Fruit fly (Drosophila melanogaster): ENCODE results near the gene CG31937.

The CG31937 gene

DNA sequence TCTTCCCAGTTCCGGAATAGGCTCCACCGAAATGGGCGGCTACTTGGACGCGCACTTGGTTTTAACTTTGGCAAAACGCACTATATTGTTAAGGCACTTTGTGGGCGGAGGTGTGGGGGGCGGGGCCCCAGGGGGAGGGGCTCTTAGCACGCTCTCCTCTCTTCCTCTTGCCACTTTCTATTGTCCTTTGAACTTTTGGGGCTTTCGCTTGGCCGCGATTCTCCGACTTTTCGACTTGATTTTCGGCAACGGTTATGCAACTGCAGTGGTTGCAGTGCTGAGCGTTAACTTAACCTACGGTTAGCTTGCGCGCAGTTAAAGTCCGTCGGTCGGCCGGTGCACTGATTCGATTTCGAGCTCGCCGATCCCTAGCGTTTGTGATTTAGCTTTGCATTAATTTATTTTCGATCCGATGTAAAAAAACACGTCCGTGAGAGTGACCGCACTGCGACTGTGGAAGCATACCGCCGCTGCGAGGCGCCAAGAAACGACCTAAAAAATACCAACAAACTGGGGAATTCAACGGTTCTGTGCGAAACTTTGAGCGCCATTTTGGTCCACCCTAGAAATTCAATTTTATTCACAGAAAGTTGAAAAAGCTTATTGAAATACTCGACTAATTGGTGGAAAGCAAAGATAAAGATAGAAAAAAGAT lies 5.6 kb upstream of the CG31937 start, which contains the start of gene Rim2 (continued):
- TF ChIP-seq CG34376 (GFP tag; optimal IDR thresholded peaks at IDR 0.05) (peak; percentile 27), ttk (GFP tag; IDR thresholded peaks at IDR 0.05) (no peak), Chrac-16 (GFP tag; optimal IDR thresholded peaks at IDR 0.05) (no peak), Dip3 (GFP tag; optimal IDR thresholded peaks at IDR 0.05) (peak; percentile 23), Sry-β (GFP tag; optimal IDR thresholded peaks at IDR 0.05) (no peak), CG2129 (GFP tag; IDR thresholded peaks at IDR 0.05; ENCODE audit: partially characterized antibody) (no peak), Hmx (GFP tag; optimal IDR thresholded peaks at IDR 0.05) (no peak), Six4 (GFP tag; optimal IDR thresholded peaks at IDR 0.05) (no peak), schlank (tag; optimal IDR thresholded peaks at IDR 0.05) (no peak), CG11696 (GFP tag; IDR thresholded peaks at IDR 0.05) (no peak), CG2889 (GFP tag; IDR thresholded peaks at IDR 0.05) (no peak), BEAF-32 (GFP tag; optimal IDR thresholded peaks at IDR 0.05) (peak; percentile 57), E2f2 (GFP tag; IDR thresholded peaks at IDR 0.05) (peak; percentile 84), CG4404 (GFP tag; IDR thresholded peaks at IDR 0.05) (no peak), peb (GFP tag; IDR thresholded peaks at IDR 0.05) (no peak), Fer2 (tag; optimal IDR thresholded peaks at IDR 0.05) (no peak), CG34224 (GFP tag; IDR thresholded peaks at IDR 0.05; ENCODE audit: partially characterized antibody) (no peak; the same call in 2 of the 3 replicates), onecut (GFP tag; IDR thresholded peaks at IDR 0.05) (peak; percentile 20; the same call in 1 of the 2 replicates), sr (GFP tag; IDR thresholded peaks at IDR 0.05) (no peak), CG12236 (GFP tag; optimal IDR thresholded peaks at IDR 0.05) (no peak), Kr (GFP tag; optimal IDR thresholded peaks at IDR 0.05) (no peak), so (GFP tag; IDR thresholded peaks at IDR 0.05) (peak; percentile 13; the same call in 1 of the 3 replicates), Gsc (GFP tag; IDR thresholded peaks at IDR 0.05) (no peak), Adf1 (GFP tag; IDR thresholded peaks at IDR 0.05) (0 out of 2 replicates have a peak, but pooled peaks have one; percentile 8), Rfx (GFP tag; IDR thresholded peaks at IDR 0.05) (peak; percentile 50; the same call in 1 of the 2 replicates), vfl (GFP tag; optimal IDR thresholded peaks at IDR 0.05) (peak; percentile 25), grau (tag; optimal IDR thresholded peaks at IDR 0.05) (peak; percentile 19), chinmo (GFP tag; IDR thresholded peaks at IDR 0.05; ENCODE audit: partially characterized antibody) (peak; percentile 31; the same call in 1 of the 4 replicates), GATAe (GFP tag; conservative IDR thresholded peaks at IDR 0.05) (no peak), CG14441 (GFP tag; IDR thresholded peaks at IDR 0.05) (no peak), aop (GFP tag; IDR thresholded peaks at IDR 0.05) (no peak), CG9727 (GFP tag; optimal IDR thresholded peaks at IDR 0.05) (no peak), Eip74EF (GFP tag; optimal IDR thresholded peaks at IDR 0.05) (no peak), CG9609 (GFP tag; optimal IDR thresholded peaks at IDR 0.05) (peak; percentile 26), CG17612 (GFP tag; IDR thresholded peaks at IDR 0.05) (no peak), mirr (GFP tag; optimal IDR thresholded peaks at IDR 0.05) (peak; percentile 39), mam (GFP tag; optimal IDR thresholded peaks at IDR 0.05) (no peak), CG9437 (GFP tag; optimal IDR thresholded peaks at IDR 0.05) (no peak), CG14860 (GFP tag; IDR thresholded peaks at IDR 0.05; ENCODE audit: partially characterized antibody) (no peak), esg (GFP tag; conservative IDR thresholded peaks at IDR 0.05) (no peak), Oli (tag; optimal IDR thresholded peaks at IDR 0.05) (no peak), luna (GFP tag; optimal IDR thresholded peaks at IDR 0.05) (no peak), CG8924 (tag; optimal IDR thresholded peaks at IDR 0.05) (peak; percentile 11), CG10654 (GFP tag; optimal IDR thresholded peaks at IDR 0.05) (no peak), CG12744 (GFP tag; optimal IDR thresholded peaks at IDR 0.05) (no peak), CG7357 (GFP tag; IDR thresholded peaks at IDR 0.05) (no peak), pan (optimal IDR thresholded peaks at IDR 0.05) (no peak), pan (GFP tag; optimal IDR thresholded peaks at IDR 0.05 in 1 of 2, IDR thresholded peaks at IDR 0.05 in 1 of 2) (no peak), ash1 (GFP tag; optimal IDR thresholded peaks at IDR 0.05) (no peak), dysf (GFP tag; IDR thresholded peaks at IDR 0.05) (no peak), HLH3B (GFP tag; IDR thresholded peaks at IDR 0.05) (no peak)

Data from whole organism, embryonic.